Fruit fly (Drosophila melanogaster) whole organism, adult: Measurements from ENCODE around the gene RabGGTb.

ENCODE experiments used
- CG11617 ChIP-seq: fragments of 200-800 bp; sonication (Bioruptor generic); optimal IDR thresholded peaks from 2 replicates; lab custom pipeline; 2017; ENCODE audit warnings: mild to moderate bottlenecking, missing biosample characterization, missing genetic modification reagents, missing genetic modification characterization
- CG12768 ChIP-seq: fragments of 200-800 bp; sonication (Bioruptor generic); optimal IDR thresholded peaks from 2 replicates; lab custom pipeline; 2017; ENCODE audit warnings: missing biosample characterization, missing genetic modification characterization, mild to moderate bottlenecking, moderate library complexity, missing genetic modification reagents
- CG33017 ChIP-seq: fragments of 200-800 bp; sonication (Bioruptor generic); optimal IDR thresholded peaks from 2 replicates; lab custom pipeline; 2018; ENCODE audit warnings: missing biosample characterization, mild to moderate bottlenecking, missing genetic modification characterization, moderate library complexity
- CG5204 ChIP-seq: fragments of 200-800 bp; sonication (Bioruptor generic); optimal IDR thresholded peaks from 2 replicates; lab custom pipeline; 2016; ENCODE audit warnings: missing biosample characterization, missing genetic modification characterization
- CG7101 ChIP-seq: fragments of 200-800 bp; sonication (Bioruptor generic); optimal IDR thresholded peaks from 2 replicates; lab custom pipeline; 2018; ENCODE audit warnings: missing biosample characterization, mild to moderate bottlenecking, missing genetic modification characterization, moderate library complexity
- bab1 ChIP-seq: fragments of 200-800 bp; sonication (Bioruptor generic); optimal IDR thresholded peaks from 3 replicates; lab custom pipeline; 2019; ENCODE audit warnings: missing biosample characterization, mild to moderate bottlenecking, missing genetic modification characterization, moderate library complexity
- cic ChIP-seq: fragments of 200-800 bp; sonication (Bioruptor generic); optimal IDR thresholded peaks from 2 replicates; lab custom pipeline; 2017; ENCODE audit warnings: missing biosample characterization, mild to moderate bottlenecking, missing genetic modification characterization, moderate library complexity
- toe ChIP-seq: fragments of 200-800 bp; sonication (Bioruptor generic); optimal IDR thresholded peaks from 2 replicates; lab custom pipeline; 2016; ENCODE audit warnings: missing biosample characterization, missing genetic modification characterization

DNA sequence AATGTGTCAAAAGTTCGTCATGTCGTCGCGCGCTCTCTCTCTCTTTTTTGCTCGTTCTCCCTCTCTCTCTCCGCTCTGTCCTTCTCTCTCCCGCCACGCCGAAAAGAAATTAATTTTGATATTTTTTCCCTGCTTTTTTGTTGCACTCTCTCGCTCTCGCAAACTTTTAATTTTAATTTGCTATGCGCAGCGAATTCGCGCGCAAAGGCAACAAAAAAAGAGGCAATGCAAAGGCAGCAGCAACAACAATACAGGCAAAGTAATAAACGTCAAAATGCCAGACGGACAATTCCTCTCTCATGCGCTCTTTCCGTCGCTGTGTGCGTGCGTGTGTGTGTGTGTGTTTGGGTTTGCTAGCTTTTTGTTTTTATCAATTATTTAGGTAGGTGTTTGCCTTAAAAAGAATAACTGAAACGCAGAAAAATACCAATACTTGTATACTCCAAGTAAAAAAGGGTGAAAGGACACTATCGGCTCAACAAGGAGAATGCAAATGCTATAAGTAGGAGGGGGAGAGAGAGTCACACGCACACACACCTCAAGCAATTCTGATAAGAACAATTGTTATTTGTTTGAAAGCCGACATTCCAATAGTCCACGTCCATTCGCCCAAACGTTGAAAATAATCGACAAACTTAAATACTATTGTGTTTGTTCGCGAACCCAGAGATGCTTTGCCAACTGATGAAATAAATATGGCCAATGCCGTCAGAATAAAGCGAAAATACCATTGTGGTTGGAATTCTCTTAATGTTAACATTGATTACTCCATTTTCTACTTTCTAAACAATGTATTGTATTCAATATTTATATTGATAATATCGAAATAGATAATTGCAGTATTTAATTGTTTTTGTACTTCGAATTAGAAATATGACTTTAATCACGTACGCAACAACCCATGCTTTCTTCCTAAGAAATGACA, 8.0 kb downstream of the RabGGTb start:
- TF ChIP-seq CG33017 (no peak), toe (GFP tag; lab: Kevin White, UChicago) (no peak), CG5204 (GFP tag; lab: Kevin White, UChicago) (no peak), CG7101 (tag; lab: Kevin White, UChicago) (no peak), cic (GFP tag; lab: Kevin White, UChicago) (no peak), CG11617 (GFP tag; lab: Kevin White, UChicago) (no peak), CG12768 (GFP tag; lab: Kevin White, UChicago) (no peak), bab1 (GFP tag; lab: Kevin White, UChicago) (no peak)
